Worm (Caenorhabditis elegans) whole organism, L1 larva: ENCODE results near the gene sru-13.

ENCODE experiments used
- C04F5.9 ChIP-seq: sonication (generic microtip); optimal IDR thresholded peaks from 2 replicates; lab custom pipeline; 2016; ENCODE audit warnings: missing genetic modification characterization, missing compliant biosample characterization
- C34B4.2 ChIP-seq: sonication (generic microtip); optimal IDR thresholded peaks from 2 replicates; lab custom pipeline; 2017; ENCODE audit warnings: mild to moderate bottlenecking, missing genetic modification characterization, missing compliant biosample characterization
- F16B12.6 ChIP-seq: fragments of 150-350 bp; optimal IDR thresholded peaks from 2 replicates; lab custom pipeline; 2014; ENCODE audit warnings: missing biosample characterization, missing genetic modification characterization
- ceh-63 ChIP-seq: fragments of 200-800 bp; sonication (Bioruptor generic); optimal IDR thresholded peaks from 2 replicates; lab custom pipeline; 2018; ENCODE audit warnings: mild to moderate bottlenecking, missing genetic modification characterization, missing compliant biosample characterization
- ceh-8 ChIP-seq: fragments of 200-800 bp; sonication (Bioruptor generic); optimal IDR thresholded peaks from 2 replicates; lab custom pipeline; 2018; ENCODE audit warnings: mild to moderate bottlenecking, missing genetic modification characterization, moderate library complexity, missing compliant biosample characterization
- ceh-82 ChIP-seq, 3 experiments: fragments of 150-350 bp in 1 of 3; sonication (generic microtip) in 2 of 3; optimal IDR thresholded peaks; 2 replicates each; lab custom pipeline; 2014 to 2017; ENCODE audit warnings: missing biosample characterization in 3 of 3, missing genetic modification characterization in 3 of 3
- ces-1 ChIP-seq: fragments of 150-350 bp; optimal IDR thresholded peaks from 2 replicates; lab custom pipeline; 2014; ENCODE audit warnings: missing biosample characterization, missing genetic modification reagents, missing genetic modification characterization
- dpl-1 ChIP-seq, 3 experiments: fragments of 150-350 bp in 2 of 3; sonication (generic microtip) in 1 of 3; optimal IDR thresholded peaks; 2 replicates each; lab custom pipeline; 2014 to 2017; ENCODE audit warnings: missing biosample characterization in 3 of 3, missing genetic modification characterization in 3 of 3, missing genetic modification reagents in 3 of 3
- efl-1 ChIP-seq, 4 experiments: fragments of 150-350 bp; optimal IDR thresholded peaks in 3 of 4; peaks in 1 of 4; 1 replicate in 1 of 4; 2 replicates in 3 of 4; lab custom pipeline; 2014; ENCODE audit warnings: missing biosample characterization in 2 of 4, missing genetic modification characterization in 2 of 4, missing genetic modification reagents in 2 of 4
- elt-2 ChIP-seq: sonication (generic microtip); optimal IDR thresholded peaks from 2 replicates; lab custom pipeline; 2016; ENCODE audit warnings: missing genetic modification characterization, mild to moderate bottlenecking, inconsistent platforms, missing compliant biosample characterization, missing genetic modification reagents
- elt-3 ChIP-seq, 6 experiments: fragments of 150-350 bp in 1 of 6; sonication (generic microtip); optimal IDR thresholded peaks; 2 replicates each; lab custom pipeline; 2017 to 2018; ENCODE audit warnings: missing biosample characterization in 6 of 6, missing genetic modification characterization in 6 of 6, inconsistent platforms in 1 of 6
- ets-5 ChIP-seq: fragments of 200-800 bp; sonication (Bioruptor generic); IDR thresholded peaks from 2 replicates; pipeline ENCODE4 v1.3.6; 2022; ENCODE audit warnings: missing genetic modification characterization, missing compliant biosample characterization
- fkh-10 ChIP-seq: sonication (generic microtip); optimal IDR thresholded peaks from 2 replicates; lab custom pipeline; 2017; ENCODE audit warnings: missing biosample characterization, missing genetic modification reagents, missing genetic modification characterization
- fos-1 ChIP-seq: fragments of 150-350 bp; optimal IDR thresholded peaks from 2 replicates; lab custom pipeline; 2014; ENCODE audit warnings: missing biosample characterization, missing genetic modification characterization
- hlh-17 ChIP-seq: fragments of 200-800 bp; sonication (Bioruptor generic); optimal IDR thresholded peaks from 2 replicates; lab custom pipeline; 2018; ENCODE audit warnings: missing genetic modification characterization, mild to moderate bottlenecking, missing compliant biosample characterization, moderate library complexity, borderline replicate concordance
- hpl-2 ChIP-seq: fragments of 150-350 bp; optimal IDR thresholded peaks from 2 replicates; lab custom pipeline; 2014; ENCODE audit warnings: missing biosample characterization, missing genetic modification reagents, missing genetic modification characterization
- isw-1 ChIP-seq: fragments of 200-800 bp; sonication (Bioruptor generic); IDR thresholded peaks from 2 replicates; pipeline ENCODE4 v1.3.6; 2022; ENCODE audit warnings: missing genetic modification characterization, missing compliant biosample characterization
- jun-1 ChIP-seq: fragments of 150-350 bp; optimal IDR thresholded peaks from 2 replicates; lab custom pipeline; 2014; ENCODE audit warnings: missing biosample characterization, missing genetic modification reagents, missing genetic modification characterization
- lin-14 ChIP-seq: fragments of 200-800 bp; sonication (Bioruptor generic); optimal IDR thresholded peaks from 2 replicates; lab custom pipeline; 2018; ENCODE audit warnings: mild to moderate bottlenecking, missing genetic modification characterization, moderate library complexity, missing compliant biosample characterization
- lin-35 ChIP-seq, 2 experiments: fragments of 150-350 bp; optimal IDR thresholded peaks; 2 replicates each; lab custom pipeline; 2014; ENCODE audit warnings: missing biosample characterization in 2 of 2, missing genetic modification characterization in 2 of 2, missing genetic modification reagents in 2 of 2
- lsy-2 ChIP-seq, 2 experiments: fragments of 150-350 bp; optimal IDR thresholded peaks; 2 replicates each; lab custom pipeline; 2014; ENCODE audit warnings: missing biosample characterization in 2 of 2, missing genetic modification characterization in 2 of 2
- mef-2 ChIP-seq: fragments of 150-350 bp; optimal IDR thresholded peaks from 2 replicates; lab custom pipeline; 2014; ENCODE audit warnings: missing biosample characterization, missing genetic modification characterization
- nhr-19 ChIP-seq: fragments of 200-800 bp; sonication (Bioruptor generic); conservative IDR thresholded peaks from 2 replicates; pipeline ENCODE4 v1.3.6; 2022; ENCODE audit warnings: missing genetic modification characterization, missing compliant biosample characterization
- nhr-20 ChIP-seq: sonication (generic microtip); optimal IDR thresholded peaks from 2 replicates; lab custom pipeline; 2016; ENCODE audit warnings: mild to moderate bottlenecking, missing genetic modification characterization, missing compliant biosample characterization
- nhr-71 ChIP-seq: sonication (generic microtip); optimal IDR thresholded peaks from 2 replicates; lab custom pipeline; 2016; ENCODE audit warnings: mild to moderate bottlenecking, missing genetic modification characterization, moderate library complexity, missing compliant biosample characterization
- nhr-76 ChIP-seq: sonication (generic microtip); optimal IDR thresholded peaks from 2 replicates; lab custom pipeline; 2017; ENCODE audit warnings: missing biosample characterization, missing genetic modification characterization
- nhr-77 ChIP-seq: fragments of 150-350 bp; optimal IDR thresholded peaks from 2 replicates; lab custom pipeline; 2014; ENCODE audit warnings: missing biosample characterization, missing genetic modification characterization
- nhr-84 ChIP-seq: sonication (generic microtip); optimal IDR thresholded peaks from 2 replicates; lab custom pipeline; 2017; ENCODE audit warnings: missing biosample characterization, missing genetic modification characterization
- nhr-85 ChIP-seq: sonication (generic microtip); peaks from one replicate; lab custom pipeline; 2016; ENCODE audit warnings: missing genetic modification characterization, inconsistent platforms, missing compliant biosample characterization
- nhr-90 ChIP-seq: sonication (generic microtip); optimal IDR thresholded peaks from 2 replicates; lab custom pipeline; 2016; ENCODE audit warnings: mild to moderate bottlenecking, missing genetic modification characterization, missing compliant biosample characterization; ENCODE audit not compliant: poor library complexity
- pqm-1 ChIP-seq: sonication (generic microtip); optimal IDR thresholded peaks from 3 replicates; lab custom pipeline; 2017; ENCODE audit warnings: missing biosample characterization, missing genetic modification characterization
- skn-1 ChIP-seq: fragments of 150-350 bp; optimal IDR thresholded peaks from 2 replicates; lab custom pipeline; 2014; ENCODE audit warnings: missing biosample characterization, missing genetic modification characterization
- snpc-4 ChIP-seq: fragments of 150-350 bp; optimal IDR thresholded peaks from 2 replicates; lab custom pipeline; 2014; ENCODE audit warnings: missing biosample characterization, missing genetic modification characterization
- snu-23 ChIP-seq: sonication (generic microtip); optimal IDR thresholded peaks from 2 replicates; lab custom pipeline; 2016; ENCODE audit warnings: missing genetic modification characterization, missing compliant biosample characterization
- sox-4 ChIP-seq: sonication (generic microtip); optimal IDR thresholded peaks from 2 replicates; lab custom pipeline; 2016; ENCODE audit warnings: missing genetic modification characterization, missing compliant biosample characterization
- swsn-7 ChIP-seq: sonication (generic microtip); optimal IDR thresholded peaks from 2 replicates; lab custom pipeline; 2016; ENCODE audit warnings: missing genetic modification characterization, missing compliant biosample characterization
- tbx-2 ChIP-seq: sonication (generic microtip); optimal IDR thresholded peaks from 2 replicates; lab custom pipeline; 2016; ENCODE audit warnings: missing genetic modification characterization, missing compliant biosample characterization
- tlp-1 ChIP-seq: fragments of 150-350 bp; optimal IDR thresholded peaks from 2 replicates; lab custom pipeline; 2014; ENCODE audit warnings: missing biosample characterization, missing genetic modification characterization
- unc-130 ChIP-seq: fragments of 150-350 bp; optimal IDR thresholded peaks from 2 replicates; lab custom pipeline; 2017; ENCODE audit warnings: missing biosample characterization, missing genetic modification characterization, inconsistent platforms
- unc-30 ChIP-seq: sonication (generic microtip); optimal IDR thresholded peaks from 2 replicates; lab custom pipeline; 2017; ENCODE audit warnings: missing biosample characterization, missing genetic modification characterization
- unc-62 ChIP-seq: fragments of 150-350 bp; optimal IDR thresholded peaks from 2 replicates; lab custom pipeline; 2014; ENCODE audit warnings: missing biosample characterization, missing genetic modification reagents, missing genetic modification characterization
- zip-4 ChIP-seq: fragments of 200-800 bp; sonication (Bioruptor generic); optimal IDR thresholded peaks from 2 replicates; lab custom pipeline; 2018; ENCODE audit warnings: mild to moderate bottlenecking, missing genetic modification characterization, moderate library complexity, missing compliant biosample characterization

sru-13 gene

ce11 chrIV:12531464-12531863, 9.0 kb upstream of the sru-13 start:
- TF ChIP-seq nhr-20 (no peak), lin-14 (peak; percentile 1), unc-130 (tag; lab: Kevin White, UChicago) (no peak), lsy-2 (tag; optimal IDR thresholded peaks at IDR 0.05; lab: Kevin White, UChicago) (no peak), efl-1 (optimal IDR thresholded peaks at IDR 0.05; lab: Kevin White, UChicago) (no peak), efl-1 (GFP tag; optimal IDR thresholded peaks at IDR 0.05 in 1 of 2; lab: Kevin White, UChicago) (peak in 1 of 2 experiments; percentile 66), ets-5 (GFP tag; lab: Robert Waterston, UW) (no peak), sox-4 (tag; lab: Kevin White, UChicago) (no peak)
- TF ChIP-seq, all 84 proteins: peak for 2

ce11 chrIV:12531047-12531446, 8.6 kb upstream of the sru-13 start, which contains the start of gene F53B2.5:
Gene F53B2.5, minus strand, starts transcription at chrIV:12531147.
- TF ChIP-seq nhr-85 (tag; lab: Kevin White, UChicago): peak; percentile 11
- no peak for TF ChIP-seq mef-2 (tag; lab: Kevin White, UChicago)

- no peak for TF ChIP-seq nhr-76 (tag; lab: Kevin White, UChicago)
- TF ChIP-seq dpl-1 (GFP tag; optimal IDR thresholded peaks at IDR 0.05; lab: Kevin White, UChicago): peak in 2 of 3 experiments; percentile 13 to 21
- peak; percentile 86 for TF ChIP-seq zip-4 (GFP tag; lab: Kevin White, UChicago)
- peak; percentile 71 for TF ChIP-seq hpl-2 (GFP tag; lab: Kevin White, UChicago)
- TF ChIP-seq pqm-1 (tag; lab: Kevin White, UChicago): peak; percentile 33
- TF ChIP-seq ceh-63 (GFP tag; lab: Kevin White, UChicago): no peak
- peak; percentile 21 for TF ChIP-seq snpc-4 (tag; lab: Kevin White, UChicago)
- peak in 1 of 2 experiments; percentile 59 for TF ChIP-seq lin-35 (GFP tag; optimal IDR thresholded peaks at IDR 0.05; lab: Kevin White, UChicago)
- TF ChIP-seq snu-23 (GFP tag; lab: Kevin White, UChicago): peak; percentile 39
- peak in 2 of 3 experiments; percentile 13 to 46 for TF ChIP-seq ceh-82 (tag; optimal IDR thresholded peaks at IDR 0.05; lab: Kevin White, UChicago)
- TF ChIP-seq nhr-71 (tag; lab: Kevin White, UChicago): peak; percentile 50
- TF ChIP-seq skn-1 (tag; lab: Kevin White, UChicago): peak; percentile 63
- TF ChIP-seq tlp-1 (tag; lab: Kevin White, UChicago): no peak
- TF ChIP-seq elt-3 (tag; optimal IDR thresholded peaks at IDR 0.05; lab: Kevin White, UChicago): peak in 2 of 6 experiments; percentile 1 to 64
- TF ChIP-seq isw-1 (GFP tag; lab: Robert Waterston, UW): 0 out of 2 replicates have a peak, but pooled peaks have one; percentile 3
- TF ChIP-seq nhr-90: peak; percentile 7
- peak in 1 of 2 experiments; percentile 38 for TF ChIP-seq efl-1 (optimal IDR thresholded peaks at IDR 0.05; lab: Kevin White, UChicago)
- TF ChIP-seq efl-1 (GFP tag; optimal IDR thresholded peaks at IDR 0.05 in 1 of 2; lab: Kevin White, UChicago): peak; percentile 28 to 94
- peak; percentile 84 for TF ChIP-seq elt-2 (tag; lab: Kevin White, UChicago)
- TF ChIP-seq nhr-20: peak; percentile 59
- TF ChIP-seq nhr-84 (tag; lab: Kevin White, UChicago): no peak
- TF ChIP-seq hlh-17 (GFP tag; lab: Kevin White, UChicago): no peak
- TF ChIP-seq lsy-2 (tag; optimal IDR thresholded peaks at IDR 0.05; lab: Kevin White, UChicago): peak in 1 of 2 experiments; percentile 3
Measured at ce11 chrIV:12527217-12527616, 4.8 kb upstream of the sru-13 start, which contains the start of gene F53B2.8. Gene F53B2.8, minus strand, starts transcription at chrIV:12527396.

- TF ChIP-seq ceh-8 (GFP tag; lab: Kevin White, UChicago) (peak; percentile 49), nhr-84 (tag; lab: Kevin White, UChicago) (no peak)
Measured at ce11 chrIV:12525409-12525808, 3.0 kb upstream of the sru-13 start, which contains the start of gene eak-4. Gene eak-4, minus strand, starts transcription at chrIV:12525509.

- no peak for TF ChIP-seq C34B4.2 (tag; lab: Kevin White, UChicago)
- TF ChIP-seq mef-2 (tag; lab: Kevin White, UChicago): no peak
- no peak for TF ChIP-seq nhr-77 (tag; lab: Kevin White, UChicago)
- TF ChIP-seq unc-30 (tag; lab: Kevin White, UChicago): no peak
- no peak for TF ChIP-seq ceh-82 (tag; optimal IDR thresholded peaks at IDR 0.05; lab: Kevin White, UChicago)
- TF ChIP-seq ceh-63 (GFP tag; lab: Kevin White, UChicago): no peak
- TF ChIP-seq ces-1: no peak
- TF ChIP-seq C04F5.9 (tag; lab: Kevin White, UChicago): no peak
- no peak for TF ChIP-seq swsn-7
- TF ChIP-seq elt-3 (tag; optimal IDR thresholded peaks at IDR 0.05; lab: Kevin White, UChicago): no peak
- TF ChIP-seq fkh-10 (GFP tag; lab: Kevin White, UChicago): no peak
- no peak for TF ChIP-seq fos-1 (tag; lab: Kevin White, UChicago)
- no peak for TF ChIP-seq unc-62 (GFP tag; lab: Kevin White, UChicago)
- no peak for TF ChIP-seq hpl-2 (GFP tag; lab: Kevin White, UChicago)
- TF ChIP-seq jun-1 (tag; lab: Kevin White, UChicago): no peak
- no peak for TF ChIP-seq tbx-2
- TF ChIP-seq efl-1 (optimal IDR thresholded peaks at IDR 0.05; lab: Kevin White, UChicago): no peak
- TF ChIP-seq efl-1 (GFP tag; optimal IDR thresholded peaks at IDR 0.05 in 1 of 2; lab: Kevin White, UChicago): no peak
- no peak for TF ChIP-seq nhr-19 (GFP tag; lab: Robert Waterston, UW)
- TF ChIP-seq F16B12.6 (tag; lab: Kevin White, UChicago): no peak
- no peak for TF ChIP-seq pqm-1 (tag; lab: Kevin White, UChicago)
Measured at ce11 chrIV:12520150-12520549, 2.3 kb downstream of the sru-13 start, which contains the start of gene tsp-4. Gene tsp-4, minus strand, starts transcription at chrIV:12520250.
